Worm (Caenorhabditis elegans) whole organism, mixed stage, embryonic: ENCODE results near the gene ugt-6.

Experiments used
- M03D4.4 ChIP-seq: sonication (generic microtip); optimal IDR thresholded peaks from 2 replicates; lab custom pipeline; 2017; ENCODE audit warnings: mild to moderate bottlenecking, missing genetic modification characterization, missing compliant biosample characterization
- bed-3 ChIP-seq: fragments of 200-800 bp; sonication (Bioruptor generic); optimal IDR thresholded peaks from 3 replicates; lab custom pipeline; 2018; ENCODE audit warnings: mild to moderate bottlenecking, missing genetic modification characterization, moderate library complexity, missing compliant biosample characterization
- blmp-1 ChIP-seq: fragments of 150-350 bp; optimal IDR thresholded peaks from 2 replicates; lab custom pipeline; 2014; ENCODE audit warnings: missing biosample characterization, missing genetic modification characterization
- ceh-39 ChIP-seq: fragments of 150-350 bp; optimal IDR thresholded peaks from 2 replicates; lab custom pipeline; 2014; ENCODE audit warnings: missing biosample characterization, missing genetic modification characterization
- ceh-43 ChIP-seq: fragments of 200-800 bp; sonication (Bioruptor generic); optimal IDR thresholded peaks from 2 replicates; lab custom pipeline; 2018; ENCODE audit warnings: mild to moderate bottlenecking, missing genetic modification characterization, moderate library complexity, missing compliant biosample characterization
- ceh-83 ChIP-seq: fragments of 200-800 bp; sonication (Bioruptor generic); optimal IDR thresholded peaks from 2 replicates; lab custom pipeline; 2018; ENCODE audit warnings: mild to moderate bottlenecking, missing genetic modification characterization, missing compliant biosample characterization
- ces-1 ChIP-seq: fragments of 150-350 bp; optimal IDR thresholded peaks from 2 replicates; lab custom pipeline; 2014; ENCODE audit warnings: missing biosample characterization, missing genetic modification reagents, missing genetic modification characterization
- cnd-1 ChIP-seq: fragments of 200-800 bp; sonication (Bioruptor generic); optimal IDR thresholded peaks from 2 replicates; lab custom pipeline; 2018; ENCODE audit warnings: mild to moderate bottlenecking, missing genetic modification characterization, missing compliant biosample characterization
- drap-1 ChIP-seq: fragments of 200-800 bp; sonication (Bioruptor generic); optimal IDR thresholded peaks from 3 replicates; lab custom pipeline; 2018; ENCODE audit warnings: mild to moderate bottlenecking, missing genetic modification characterization, missing compliant biosample characterization
- elt-1 ChIP-seq: sonication (generic microtip); optimal IDR thresholded peaks from 2 replicates; lab custom pipeline; 2017; ENCODE audit warnings: missing genetic modification characterization, mild to moderate bottlenecking, missing compliant biosample characterization, antibody characterized with exemption, moderate library complexity, borderline replicate concordance; ENCODE audit not compliant: insufficient read depth
- flh-1 ChIP-seq: fragments of 200-800 bp; sonication (Bioruptor generic); optimal IDR thresholded peaks from 2 replicates; lab custom pipeline; 2018; ENCODE audit warnings: mild to moderate bottlenecking, missing genetic modification characterization, moderate library complexity, missing compliant biosample characterization
- ham-2 ChIP-seq: fragments of 200-800 bp; sonication (Bioruptor generic); optimal IDR thresholded peaks from 2 replicates; lab custom pipeline; 2018; ENCODE audit warnings: mild to moderate bottlenecking, missing genetic modification characterization, missing compliant biosample characterization
- hlh-1 ChIP-seq: fragments of 150-350 bp; optimal IDR thresholded peaks from 2 replicates; lab custom pipeline; 2014; ENCODE audit warnings: missing biosample characterization, missing genetic modification reagents, missing genetic modification characterization
- lin-13 ChIP-seq: fragments of 150-350 bp; optimal IDR thresholded peaks from 2 replicates; lab custom pipeline; 2014; ENCODE audit warnings: missing biosample characterization, missing genetic modification characterization
- lin-32 ChIP-seq: fragments of 200-800 bp; sonication (Bioruptor generic); optimal IDR thresholded peaks from 2 replicates; lab custom pipeline; 2018; ENCODE audit warnings: mild to moderate bottlenecking, missing genetic modification characterization, missing compliant biosample characterization
- lsy-2 ChIP-seq: fragments of 150-350 bp; optimal IDR thresholded peaks from 2 replicates; lab custom pipeline; 2014; ENCODE audit warnings: missing biosample characterization, missing genetic modification characterization
- mab-5 ChIP-seq: fragments of 150-350 bp; optimal IDR thresholded peaks from 2 replicates; lab custom pipeline; 2014; ENCODE audit warnings: missing biosample characterization, missing genetic modification characterization
- mep-1 ChIP-seq: fragments of 150-350 bp; optimal IDR thresholded peaks from 2 replicates; lab custom pipeline; 2017; ENCODE audit warnings: missing biosample characterization, missing genetic modification reagents, missing genetic modification characterization, inconsistent platforms
- mls-2 ChIP-seq: sonication (generic microtip); optimal IDR thresholded peaks from 2 replicates; lab custom pipeline; 2016; ENCODE audit warnings: mild to moderate bottlenecking, missing genetic modification characterization, moderate library complexity, missing compliant biosample characterization
- nhr-237 ChIP-seq: fragments of 150-350 bp; optimal IDR thresholded peaks from 2 replicates; lab custom pipeline; 2014; ENCODE audit warnings: missing biosample characterization, missing genetic modification characterization
- nhr-28 ChIP-seq: fragments of 150-350 bp; optimal IDR thresholded peaks from 2 replicates; lab custom pipeline; 2014; ENCODE audit warnings: missing biosample characterization, missing genetic modification characterization
- nhr-76 ChIP-seq: sonication (generic microtip); optimal IDR thresholded peaks from 2 replicates; lab custom pipeline; 2017; ENCODE audit warnings: missing biosample characterization, missing genetic modification characterization
- pha-4 ChIP-seq: fragments of 150-350 bp; optimal IDR thresholded peaks from 2 replicates; lab custom pipeline; 2018; ENCODE audit warnings: missing biosample characterization, missing genetic modification reagents, missing genetic modification characterization
- sem-2 ChIP-seq: fragments of 200-800 bp; sonication (Bioruptor generic); optimal IDR thresholded peaks from 2 replicates; lab custom pipeline; 2018; ENCODE audit warnings: mild to moderate bottlenecking, missing genetic modification characterization, missing compliant biosample characterization
- sptf-1 ChIP-seq: sonication (generic microtip); optimal IDR thresholded peaks from 2 replicates; lab custom pipeline; 2017; ENCODE audit warnings: mild to moderate bottlenecking, missing genetic modification characterization, moderate library complexity, missing compliant biosample characterization
- tbx-8 ChIP-seq: fragments of 200-800 bp; sonication (Bioruptor generic); optimal IDR thresholded peaks from 2 replicates; lab custom pipeline; 2018; ENCODE audit warnings: mild to moderate bottlenecking, missing genetic modification characterization, moderate library complexity, missing compliant biosample characterization
- unc-120 ChIP-seq: sonication (generic microtip); optimal IDR thresholded peaks from 2 replicates; lab custom pipeline; 2017; ENCODE audit warnings: missing genetic modification characterization, missing compliant biosample characterization; ENCODE audit not compliant: poor library complexity, severe bottlenecking
- unc-39 ChIP-seq: fragments of 150-350 bp; optimal IDR thresholded peaks from 2 replicates; lab custom pipeline; 2014; ENCODE audit warnings: missing biosample characterization, missing genetic modification characterization
- unc-62 ChIP-seq: fragments of 150-350 bp; optimal IDR thresholded peaks from 2 replicates; lab custom pipeline; 2014; ENCODE audit warnings: missing biosample characterization, missing genetic modification reagents, missing genetic modification characterization
- zip-8 ChIP-seq: fragments of 150-350 bp; optimal IDR thresholded peaks from 2 replicates; lab custom pipeline; 2014; ENCODE audit warnings: missing biosample characterization, missing genetic modification characterization
- ztf-11 ChIP-seq: fragments of 150-350 bp; optimal IDR thresholded peaks from 2 replicates; lab custom pipeline; 2014; ENCODE audit warnings: missing biosample characterization, missing genetic modification characterization

Gene ugt-6

DNA sequence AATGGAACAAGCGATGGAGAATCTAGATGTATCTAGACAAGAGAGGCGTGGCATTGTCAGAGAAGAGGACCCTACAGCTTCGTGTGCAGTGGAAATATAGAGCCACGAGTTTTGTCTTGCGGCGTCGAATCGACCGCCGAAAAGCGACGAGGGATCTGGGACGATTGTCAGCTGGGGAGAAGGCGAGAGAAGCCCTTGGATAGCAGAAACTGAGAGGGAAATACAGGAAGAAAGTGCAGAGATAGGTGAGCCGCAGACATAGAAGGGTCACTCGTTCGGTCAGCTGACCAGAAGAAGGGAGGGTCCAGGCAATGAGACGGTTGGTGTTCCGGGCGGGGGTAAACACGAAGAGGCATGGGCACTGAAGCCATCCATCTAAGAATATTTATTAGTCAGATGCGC, 16.5 kb upstream of the ugt-6 start:
- peak; percentile 47 for TF ChIP-seq sptf-1 (tag; lab: Kevin White, UChicago)
- no peak for TF ChIP-seq ceh-39 (tag; lab: Kevin White, UChicago)
- no peak for TF ChIP-seq blmp-1
- TF ChIP-seq ces-1: peak; percentile 39
- TF ChIP-seq hlh-1 (tag; lab: Kevin White, UChicago): peak; percentile 82
- no peak for TF ChIP-seq bed-3
- no peak for TF ChIP-seq ceh-43
- TF ChIP-seq nhr-237 (tag; lab: Kevin White, UChicago): no peak
- no peak for TF ChIP-seq mab-5
- TF ChIP-seq drap-1 (GFP tag; lab: Kevin White, UChicago): peak; percentile 40
- TF ChIP-seq unc-62 (GFP tag; lab: Kevin White, UChicago): peak; percentile 55
- no peak for TF ChIP-seq ceh-83 (GFP tag; lab: Kevin White, UChicago)
- no peak for TF ChIP-seq flh-1 (GFP tag; lab: Kevin White, UChicago)
- no peak for TF ChIP-seq mep-1 (tag; lab: Kevin White, UChicago)
- TF ChIP-seq pha-4 (tag; lab: Kevin White, UChicago): peak; percentile 69
- TF ChIP-seq ztf-11 (tag; lab: Kevin White, UChicago): peak; percentile 13
- TF ChIP-seq nhr-28 (tag; lab: Kevin White, UChicago): no peak
- no peak for TF ChIP-seq sem-2
- TF ChIP-seq lin-13 (tag; lab: Kevin White, UChicago): no peak
- peak; percentile 9 for TF ChIP-seq lsy-2 (tag; lab: Kevin White, UChicago)
- TF ChIP-seq tbx-8: no peak
- no peak for TF ChIP-seq elt-1
- TF ChIP-seq unc-120 (tag; lab: Kevin White, UChicago): peak; percentile 85
- peak; percentile 75 for TF ChIP-seq ham-2 (GFP tag; lab: Kevin White, UChicago)
- TF ChIP-seq unc-39: no peak
- TF ChIP-seq, all 35 proteins: peak for 10

DNA sequence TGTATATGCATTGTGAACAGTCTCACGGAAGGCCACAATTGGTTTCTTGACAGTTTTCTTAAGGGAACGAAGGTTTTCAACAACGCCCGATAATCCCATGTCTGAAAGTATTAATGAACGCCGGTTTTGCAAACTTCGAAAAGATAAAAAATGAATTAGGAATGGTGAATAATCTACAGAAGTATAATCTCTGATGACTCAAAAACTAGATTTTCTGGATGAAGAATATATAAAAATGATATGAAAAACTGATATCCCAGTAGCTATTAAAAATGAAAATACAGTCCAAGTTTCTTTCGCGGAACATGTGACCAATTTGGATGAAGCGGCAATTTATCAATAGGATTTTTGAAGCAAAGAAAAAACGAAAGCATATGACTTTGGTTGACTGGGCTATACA, 16.0 kb upstream of the ugt-6 start, which contains the start of gene ZC443.3:
Gene ZC443.3, minus strand, starts transcription at position 101 of the 400 bp plus-strand sequence.
- TF ChIP-seq unc-62 (GFP tag; lab: Kevin White, UChicago): no peak
- no peak for TF ChIP-seq ceh-83 (GFP tag; lab: Kevin White, UChicago)
- TF ChIP-seq ces-1: no peak
- TF ChIP-seq unc-120 (tag; lab: Kevin White, UChicago): no peak
- no peak for TF ChIP-seq cnd-1 (tag; lab: Kevin White, UChicago)
- no peak for TF ChIP-seq mls-2 (tag; lab: Kevin White, UChicago)
- no peak for TF ChIP-seq elt-1
- TF ChIP-seq ham-2 (GFP tag; lab: Kevin White, UChicago): no peak

DNA sequence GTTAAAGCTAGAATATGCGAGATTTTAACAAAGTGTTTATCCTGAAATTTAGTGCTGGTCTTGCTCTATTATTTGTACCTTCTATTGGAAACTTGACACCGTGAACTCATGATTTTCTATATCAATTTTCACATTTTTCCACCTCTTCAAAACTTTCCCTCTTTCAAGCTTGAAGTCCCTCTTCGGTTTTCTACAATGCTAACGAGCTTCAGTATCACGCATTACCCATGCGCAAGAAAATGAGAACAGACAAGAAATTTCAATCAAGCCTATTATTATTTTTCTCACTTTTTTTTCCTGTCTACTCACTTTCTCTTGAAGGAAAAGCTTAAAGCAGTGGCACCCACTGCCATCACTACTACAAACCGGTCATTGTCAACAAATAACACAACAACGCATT, 13.8 kb upstream of the ugt-6 start:
- TF ChIP-seq sptf-1 (tag; lab: Kevin White, UChicago) (no peak), nhr-28 (tag; lab: Kevin White, UChicago) (no peak), nhr-76 (tag; lab: Kevin White, UChicago) (no peak), unc-62 (GFP tag; lab: Kevin White, UChicago) (no peak), M03D4.4 (tag; lab: Kevin White, UChicago) (no peak), lsy-2 (tag; lab: Kevin White, UChicago) (no peak), ztf-11 (tag; lab: Kevin White, UChicago) (no peak), sem-2 (no peak), unc-39 (no peak), hlh-1 (tag; lab: Kevin White, UChicago) (no peak), elt-1 (no peak), nhr-237 (tag; lab: Kevin White, UChicago) (no peak), lin-32 (no peak), ces-1 (no peak), tbx-8 (no peak), cnd-1 (tag; lab: Kevin White, UChicago) (no peak), zip-8 (tag; lab: Kevin White, UChicago) (no peak), mep-1 (tag; lab: Kevin White, UChicago) (no peak), mls-2 (tag; lab: Kevin White, UChicago) (no peak), ceh-43 (no peak)
- TF ChIP-seq, all 35 proteins: peak for 0

DNA sequence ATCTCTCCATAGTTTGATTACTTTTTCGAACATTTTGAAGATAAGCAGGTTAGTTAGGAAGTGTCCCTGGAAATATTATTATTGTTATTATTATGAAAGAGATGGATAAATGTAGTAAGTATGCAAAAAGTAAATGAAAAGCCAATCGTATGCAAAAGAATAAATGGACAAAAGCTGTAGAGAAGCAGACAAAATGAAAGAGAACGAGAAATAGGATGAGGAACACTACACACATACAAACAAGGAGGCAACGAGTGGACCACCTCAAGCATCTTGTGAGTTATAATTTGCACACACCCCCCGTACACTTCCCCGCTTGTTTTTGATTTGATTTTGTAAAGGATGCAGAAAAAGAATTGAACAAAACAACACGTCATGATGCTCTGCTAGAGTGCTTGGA, 13.1 kb upstream of the ugt-6 start, which contains the start of gene ZC443.2:
Gene ZC443.2, minus strand, starts transcription at position 67 of the 400 bp plus-strand sequence.
- TF ChIP-seq zip-8 (tag; lab: Kevin White, UChicago) (no peak), ces-1 (peak; percentile 59)

DNA sequence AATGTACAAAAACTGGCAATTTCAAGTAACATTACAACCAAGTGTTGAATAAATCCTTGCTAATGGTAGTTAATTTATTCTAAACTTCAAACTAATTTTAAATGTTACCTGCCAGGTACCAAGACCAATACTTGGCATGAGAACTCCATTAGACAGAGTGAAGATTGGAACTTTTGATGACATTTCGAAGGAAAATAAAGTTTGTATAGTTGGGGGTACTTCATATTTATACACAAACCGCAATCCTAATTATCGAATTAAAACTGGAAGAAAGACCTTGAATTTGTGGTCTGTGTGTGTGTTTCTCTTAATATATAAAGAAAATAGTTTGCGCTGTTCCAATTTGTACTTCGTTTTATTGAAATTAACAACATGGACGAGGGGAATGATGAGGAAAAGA, 11.9 kb upstream of the ugt-6 start, which contains the start of gene ZC443.1:
Gene ZC443.1, minus strand, starts transcription at position 205 of the 400 bp plus-strand sequence.
- TF ChIP-seq pha-4 (tag; lab: Kevin White, UChicago) (no peak), unc-62 (GFP tag; lab: Kevin White, UChicago) (no peak), mls-2 (tag; lab: Kevin White, UChicago) (no peak), sem-2 (no peak), bed-3 (no peak)
